Fruit fly (Drosophila melanogaster) S2 (cell line): ENCODE data around the gene Osi18.

Experiments
- CG8478 ChIP-seq: fragments of >200 bp; optimal IDR thresholded peaks from 2 replicates; lab custom pipeline; 2018
- CTCF ChIP-seq, 2 experiments: fragments of >200 bp; optimal IDR thresholded peaks; 2 replicates each; lab custom pipeline; 2018

- TF ChIP-seq CG8478 (lab: Kevin White, UChicago) (no peak), CTCF (optimal IDR thresholded peaks at IDR 0.05; lab: Kevin White, UChicago) (no peak)
These were observed 4.9 kb downstream of the Osi18 start, which contains the start of gene Osi19 for dm6 chr3R:6334906-6335433.
